Worm (Caenorhabditis elegans) whole organism, mixed stage, embryonic: ENCODE results near the gene R07B7.10.
"Not testable (repeated sequence)": the region's sequence is repeated elsewhere in the genome, so short reads cannot be mapped to it uniquely, and the experiment has no call there.

Experiments used
- bed-3 ChIP-seq: fragments of 200-800 bp; sonication (Bioruptor generic); optimal IDR thresholded peaks from 3 replicates; lab custom pipeline; 2018; ENCODE audit warnings: mild to moderate bottlenecking, missing genetic modification characterization, moderate library complexity, missing compliant biosample characterization
- blmp-1 ChIP-seq: fragments of 150-350 bp; optimal IDR thresholded peaks from 2 replicates; lab custom pipeline; 2014; ENCODE audit warnings: missing biosample characterization, missing genetic modification characterization
- ceh-43 ChIP-seq: fragments of 200-800 bp; sonication (Bioruptor generic); optimal IDR thresholded peaks from 2 replicates; lab custom pipeline; 2018; ENCODE audit warnings: mild to moderate bottlenecking, missing genetic modification characterization, moderate library complexity, missing compliant biosample characterization
- ceh-83 ChIP-seq: fragments of 200-800 bp; sonication (Bioruptor generic); optimal IDR thresholded peaks from 2 replicates; lab custom pipeline; 2018; ENCODE audit warnings: mild to moderate bottlenecking, missing genetic modification characterization, missing compliant biosample characterization
- cnd-1 ChIP-seq: fragments of 200-800 bp; sonication (Bioruptor generic); optimal IDR thresholded peaks from 2 replicates; lab custom pipeline; 2018; ENCODE audit warnings: mild to moderate bottlenecking, missing genetic modification characterization, missing compliant biosample characterization
- drap-1 ChIP-seq: fragments of 200-800 bp; sonication (Bioruptor generic); optimal IDR thresholded peaks from 3 replicates; lab custom pipeline; 2018; ENCODE audit warnings: mild to moderate bottlenecking, missing genetic modification characterization, missing compliant biosample characterization
- elt-1 ChIP-seq: sonication (generic microtip); optimal IDR thresholded peaks from 2 replicates; lab custom pipeline; 2017; ENCODE audit warnings: missing genetic modification characterization, mild to moderate bottlenecking, missing compliant biosample characterization, antibody characterized with exemption, moderate library complexity, borderline replicate concordance; ENCODE audit not compliant: insufficient read depth
- elt-3 ChIP-seq: fragments of 150-350 bp; optimal IDR thresholded peaks from 2 replicates; lab custom pipeline; 2014; ENCODE audit warnings: missing biosample characterization, missing genetic modification characterization
- flh-1 ChIP-seq: fragments of 200-800 bp; sonication (Bioruptor generic); optimal IDR thresholded peaks from 2 replicates; lab custom pipeline; 2018; ENCODE audit warnings: mild to moderate bottlenecking, missing genetic modification characterization, moderate library complexity, missing compliant biosample characterization
- hlh-1 ChIP-seq: fragments of 150-350 bp; optimal IDR thresholded peaks from 2 replicates; lab custom pipeline; 2014; ENCODE audit warnings: missing biosample characterization, missing genetic modification reagents, missing genetic modification characterization
- lin-13 ChIP-seq: fragments of 150-350 bp; optimal IDR thresholded peaks from 2 replicates; lab custom pipeline; 2014; ENCODE audit warnings: missing biosample characterization, missing genetic modification characterization
- lin-32 ChIP-seq: fragments of 200-800 bp; sonication (Bioruptor generic); optimal IDR thresholded peaks from 2 replicates; lab custom pipeline; 2018; ENCODE audit warnings: mild to moderate bottlenecking, missing genetic modification characterization, missing compliant biosample characterization
- lsy-2 ChIP-seq: fragments of 150-350 bp; optimal IDR thresholded peaks from 2 replicates; lab custom pipeline; 2014; ENCODE audit warnings: missing biosample characterization, missing genetic modification characterization
- mep-1 ChIP-seq: fragments of 150-350 bp; optimal IDR thresholded peaks from 2 replicates; lab custom pipeline; 2017; ENCODE audit warnings: missing biosample characterization, missing genetic modification reagents, missing genetic modification characterization, inconsistent platforms
- nhr-12 ChIP-seq: fragments of 150-350 bp; optimal IDR thresholded peaks from 2 replicates; lab custom pipeline; 2014; ENCODE audit warnings: missing biosample characterization, missing genetic modification characterization
- nhr-2 ChIP-seq: fragments of 150-350 bp; optimal IDR thresholded peaks from 2 replicates; lab custom pipeline; 2014; ENCODE audit warnings: missing biosample characterization, missing genetic modification characterization
- pha-4 ChIP-seq: fragments of 150-350 bp; optimal IDR thresholded peaks from 2 replicates; lab custom pipeline; 2018; ENCODE audit warnings: missing biosample characterization, missing genetic modification reagents, missing genetic modification characterization
- sem-2 ChIP-seq: fragments of 200-800 bp; sonication (Bioruptor generic); optimal IDR thresholded peaks from 2 replicates; lab custom pipeline; 2018; ENCODE audit warnings: mild to moderate bottlenecking, missing genetic modification characterization, missing compliant biosample characterization
- tbx-8 ChIP-seq: fragments of 200-800 bp; sonication (Bioruptor generic); optimal IDR thresholded peaks from 2 replicates; lab custom pipeline; 2018; ENCODE audit warnings: mild to moderate bottlenecking, missing genetic modification characterization, moderate library complexity, missing compliant biosample characterization
- ztf-11 ChIP-seq: fragments of 150-350 bp; optimal IDR thresholded peaks from 2 replicates; lab custom pipeline; 2014; ENCODE audit warnings: missing biosample characterization, missing genetic modification characterization

The R07B7.10 gene

DNA sequence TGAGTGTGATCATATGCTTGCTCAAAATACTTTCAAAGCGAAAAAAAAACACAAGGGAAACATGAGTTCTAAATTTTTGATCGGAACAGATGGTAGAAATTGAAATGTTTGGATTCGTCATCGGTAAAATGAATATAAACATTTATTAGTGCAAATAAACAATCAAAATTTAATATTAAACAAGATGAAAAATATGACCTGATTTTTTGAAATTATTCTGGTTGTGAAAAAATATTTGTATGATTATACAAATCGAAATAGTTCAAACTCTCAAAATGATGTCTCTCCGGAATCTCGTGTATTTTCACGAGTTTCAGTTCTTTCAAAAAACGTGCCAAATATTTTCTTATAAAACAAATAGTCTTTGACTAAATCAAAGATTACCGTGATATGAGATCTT, 37.4 kb downstream of the R07B7.10 start, which contains the start of gene C13C4.7:
Gene C13C4.7 (minus strand): TSS at position 101 of the 400 bp plus-strand sequence.
- TF ChIP-seq bed-3 (no peak), nhr-2 (no peak), blmp-1 (tag; lab: Kevin White, UChicago) (no peak)
- TF ChIP-seq, all 35 proteins: peak for 0

DNA sequence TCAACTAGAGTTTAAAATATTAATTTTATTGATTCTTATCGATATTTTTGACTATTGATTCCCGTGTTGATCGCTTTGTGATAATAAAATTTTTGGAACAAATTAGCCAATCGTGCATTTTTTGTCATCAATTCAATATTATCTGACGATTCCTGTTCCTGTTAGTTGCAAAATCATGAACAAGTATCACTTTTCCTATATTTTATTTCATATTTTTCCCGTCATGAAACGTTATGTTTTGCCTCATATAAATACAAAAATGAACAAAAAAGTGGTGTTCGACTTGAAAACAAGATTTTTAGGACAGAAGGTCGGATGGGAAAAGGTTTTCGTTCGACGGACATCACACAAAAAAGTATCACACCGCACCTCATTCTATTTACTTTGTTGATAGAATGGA, 38.3 kb downstream of the R07B7.10 start, which contains the start of gene C13C4.6:
Gene C13C4.6 (plus strand): TSS at position 301 of the 400 bp plus-strand sequence.
- TF ChIP-seq hlh-1 (no peak), flh-1 (GFP tag; lab: Kevin White, UChicago) (no peak), cnd-1 (tag; lab: Kevin White, UChicago) (no peak), lin-32 (GFP tag; lab: Kevin White, UChicago) (no peak), drap-1 (GFP tag; lab: Kevin White, UChicago) (no peak), ceh-43 (GFP tag; lab: Kevin White, UChicago) (no peak), nhr-12 (tag; lab: Kevin White, UChicago) (no peak), ztf-11 (tag; lab: Kevin White, UChicago) (no peak), tbx-8 (no peak), mep-1 (tag; lab: Kevin White, UChicago) (no peak), sem-2 (no peak), pha-4 (no peak), elt-1 (tag; lab: Kevin White, UChicago) (no peak)

DNA sequence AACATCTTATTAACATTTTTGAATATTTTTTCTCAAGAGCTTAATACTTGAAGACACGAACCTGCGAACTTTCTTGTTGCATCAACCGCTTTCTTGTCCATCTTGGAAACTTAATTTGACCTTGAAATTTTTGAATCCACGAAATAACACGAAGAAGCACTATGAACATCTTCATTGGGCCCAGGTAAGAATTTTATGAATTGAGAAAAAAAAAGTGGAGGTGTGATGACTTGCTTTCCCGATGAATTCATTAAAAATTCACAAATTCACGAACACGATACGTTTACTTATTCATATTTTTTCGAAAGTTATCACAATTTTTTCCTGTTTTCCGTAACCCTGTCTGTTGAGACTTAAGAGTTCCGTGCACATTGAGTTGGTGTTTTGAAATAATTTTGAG, 47.7 kb downstream of the R07B7.10 start, which contains the start of gene C27A7.6:
Gene C27A7.6 (minus strand): TSS at position 101 of the 400 bp plus-strand sequence.
- TF ChIP-seq elt-3 (tag; lab: Kevin White, UChicago); ceh-83 (GFP tag; lab: Kevin White, UChicago); lsy-2 (tag; lab: Kevin White, UChicago): not testable (repeated sequence)

DNA sequence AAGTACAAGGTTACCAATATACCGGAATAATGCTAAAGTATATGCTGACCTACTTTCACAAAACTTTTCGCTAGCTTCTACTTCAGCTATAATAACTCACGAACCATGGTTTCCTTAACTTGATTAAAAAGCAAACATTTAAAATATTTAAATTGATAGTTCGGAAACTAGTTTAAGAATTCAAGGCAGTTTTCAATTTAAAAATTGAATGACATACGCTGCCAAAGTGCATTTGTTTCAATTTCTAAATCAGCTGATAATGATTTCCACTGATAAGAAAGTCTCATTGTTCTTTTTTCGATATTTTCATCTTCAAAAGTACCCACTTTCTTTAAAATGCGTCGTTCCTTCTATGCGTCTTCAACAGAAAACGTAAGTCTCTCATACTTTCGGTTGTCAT, 48.1 kb downstream of the R07B7.10 start, which contains the start of gene enpp-1:
Gene enpp-1 (plus strand): TSS at position 301 of the 400 bp plus-strand sequence.
- not testable (repeated sequence) for TF ChIP-seq lin-13 (tag; lab: Kevin White, UChicago); ceh-43 (GFP tag; lab: Kevin White, UChicago); blmp-1 (tag; lab: Kevin White, UChicago)
